Worm (Caenorhabditis elegans) whole organism, late embryonic: ENCODE measurements around the gene zipt-7.1.

Source experiments
- K02D7.2 ChIP-seq: sonication (generic microtip); optimal IDR thresholded peaks from 2 replicates; lab custom pipeline; 2017; ENCODE audit warnings: mild to moderate bottlenecking, missing genetic modification characterization, missing compliant biosample characterization
- K09A11.1 ChIP-seq: sonication (generic microtip); optimal IDR thresholded peaks from 2 replicates; lab custom pipeline; 2017; ENCODE audit warnings: antibody characterized with exemption, mild to moderate bottlenecking, missing genetic modification characterization, missing compliant biosample characterization; ENCODE audit not compliant: insufficient read depth
- T23F11.4 ChIP-seq: fragments of 200-800 bp; sonication (Bioruptor generic); optimal IDR thresholded peaks from 2 replicates; lab custom pipeline; 2018; ENCODE audit warnings: mild to moderate bottlenecking, missing genetic modification characterization, missing compliant biosample characterization
- ahr-1 ChIP-seq: sonication (generic microtip); optimal IDR thresholded peaks from 2 replicates; lab custom pipeline; 2016; ENCODE audit warnings: missing genetic modification characterization, missing compliant biosample characterization
- ceh-14 ChIP-seq: sonication (generic microtip); optimal IDR thresholded peaks from 2 replicates; lab custom pipeline; 2016; ENCODE audit warnings: missing genotype, missing genetic modification characterization, missing compliant biosample characterization
- ceh-19 ChIP-seq: fragments of 200-800 bp; sonication (Bioruptor generic); optimal IDR thresholded peaks from 2 replicates; lab custom pipeline; 2018; ENCODE audit warnings: mild to moderate bottlenecking, missing genetic modification characterization, missing compliant biosample characterization
- ceh-2 ChIP-seq: sonication (generic microtip); optimal IDR thresholded peaks from 2 replicates; lab custom pipeline; 2016; ENCODE audit warnings: missing genotype, missing genetic modification characterization, missing compliant biosample characterization
- ceh-30 ChIP-seq: fragments of 150-350 bp; optimal IDR thresholded peaks from 2 replicates; lab custom pipeline; 2014; ENCODE audit warnings: missing biosample characterization, missing genetic modification characterization
- ceh-31 ChIP-seq: sonication (generic microtip); optimal IDR thresholded peaks from 2 replicates; lab custom pipeline; 2016; ENCODE audit warnings: missing genetic modification characterization, missing compliant biosample characterization
- ceh-48 ChIP-seq: sonication (generic microtip); optimal IDR thresholded peaks from 2 replicates; lab custom pipeline; 2016; ENCODE audit warnings: missing genetic modification characterization, inconsistent platforms, missing compliant biosample characterization
- dmd-4 ChIP-seq: sonication (generic microtip); optimal IDR thresholded peaks from 2 replicates; lab custom pipeline; 2016; ENCODE audit warnings: borderline replicate concordance, missing genetic modification characterization, missing compliant biosample characterization
- dve-1 ChIP-seq: sonication (generic microtip); optimal IDR thresholded peaks from 2 replicates; lab custom pipeline; 2017; ENCODE audit warnings: antibody characterized with exemption, mild to moderate bottlenecking, missing genetic modification characterization, missing compliant biosample characterization
- elt-2 ChIP-seq: sonication (generic microtip); optimal IDR thresholded peaks from 2 replicates; lab custom pipeline; 2016; ENCODE audit warnings: missing genetic modification reagents, missing genetic modification characterization, missing compliant biosample characterization
- ets-4 ChIP-seq: sonication (generic microtip); optimal IDR thresholded peaks from 2 replicates; lab custom pipeline; 2016; ENCODE audit warnings: missing genetic modification characterization, missing compliant biosample characterization
- hlh-13 ChIP-seq: fragments of 200-800 bp; sonication (Bioruptor generic); optimal IDR thresholded peaks from 2 replicates; lab custom pipeline; 2018; ENCODE audit warnings: mild to moderate bottlenecking, missing genetic modification characterization, missing compliant biosample characterization
- hlh-30 ChIP-seq: sonication (generic microtip); optimal IDR thresholded peaks from 2 replicates; lab custom pipeline; 2017; ENCODE audit warnings: antibody characterized with exemption, missing genetic modification characterization, missing compliant biosample characterization; ENCODE audit not compliant: insufficient read depth
- hlh-6 ChIP-seq: sonication (generic microtip); optimal IDR thresholded peaks from 2 replicates; lab custom pipeline; 2016; ENCODE audit warnings: missing genotype, missing genetic modification characterization, missing compliant biosample characterization
- mec-3 ChIP-seq: sonication (generic microtip); optimal IDR thresholded peaks from 2 replicates; lab custom pipeline; 2016; ENCODE audit warnings: borderline replicate concordance, missing genetic modification characterization, missing compliant biosample characterization
- nfya-1 ChIP-seq: sonication (generic microtip); optimal IDR thresholded peaks from 2 replicates; lab custom pipeline; 2017; ENCODE audit warnings: missing genetic modification characterization, mild to moderate bottlenecking, missing compliant biosample characterization, antibody characterized with exemption, moderate library complexity
- nhr-232 ChIP-seq: sonication (generic microtip); optimal IDR thresholded peaks from 2 replicates; lab custom pipeline; 2016; ENCODE audit warnings: missing genetic modification characterization, missing compliant biosample characterization
- pag-3 ChIP-seq: sonication (generic microtip); optimal IDR thresholded peaks from 2 replicates; lab custom pipeline; 2016; ENCODE audit warnings: missing compliant biosample characterization, missing genetic modification characterization, borderline replicate concordance
- pax-1 ChIP-seq: fragments of 150-350 bp; optimal IDR thresholded peaks from 2 replicates; lab custom pipeline; 2014; ENCODE audit warnings: missing biosample characterization, missing genetic modification characterization
- pha-2 ChIP-seq: sonication (generic microtip); optimal IDR thresholded peaks from 2 replicates; lab custom pipeline; 2017; ENCODE audit warnings: mild to moderate bottlenecking, missing genetic modification characterization, missing compliant biosample characterization
- pqm-1 ChIP-seq: sonication (generic microtip); optimal IDR thresholded peaks from 2 replicates; lab custom pipeline; 2016; ENCODE audit warnings: missing genetic modification characterization, missing compliant biosample characterization
- rnt-1 ChIP-seq: sonication (generic microtip); optimal IDR thresholded peaks from 2 replicates; lab custom pipeline; 2016; ENCODE audit warnings: missing genetic modification characterization, missing compliant biosample characterization
- sdc-2 ChIP-seq: sonication (generic microtip); optimal IDR thresholded peaks from 2 replicates; lab custom pipeline; 2016; ENCODE audit warnings: missing genotype, missing genetic modification characterization, missing compliant biosample characterization
- sox-2 ChIP-seq: fragments of 200-800 bp; sonication (Bioruptor generic); IDR thresholded peaks from 2 replicates; pipeline ENCODE4 v1.3.6; 2022; ENCODE audit warnings: missing genetic modification reagents, missing genetic modification characterization, missing compliant biosample characterization
- sox-4 ChIP-seq: sonication (generic microtip); optimal IDR thresholded peaks from 2 replicates; lab custom pipeline; 2017; ENCODE audit warnings: mild to moderate bottlenecking, missing genetic modification characterization, inconsistent platforms, missing compliant biosample characterization
- syd-9 ChIP-seq: sonication (generic microtip); optimal IDR thresholded peaks from 2 replicates; lab custom pipeline; 2016; ENCODE audit warnings: mild to moderate bottlenecking, missing genetic modification characterization, moderate library complexity, missing compliant biosample characterization
- tbx-2 ChIP-seq: sonication (generic microtip); optimal IDR thresholded peaks from 2 replicates; lab custom pipeline; 2016; ENCODE audit warnings: missing genetic modification characterization, missing compliant biosample characterization
- unc-3 ChIP-seq, 2 experiments: fragments of 200-800 bp in 1 of 2; sonication (Bioruptor generic) in 1 of 2; sonication (generic microtip) in 1 of 2; conservative IDR thresholded peaks in 1 of 2; optimal IDR thresholded peaks in 1 of 2; 2 replicates each; pipeline versions ENCODE4 v1.3.6 to Lab custom; 2016 to 2022; ENCODE audit warnings: missing compliant biosample characterization in 2 of 2, missing genetic modification characterization in 2 of 2, missing genetic modification reagents in 1 of 2
- unc-42 ChIP-seq: sonication (generic microtip); optimal IDR thresholded peaks from 2 replicates; lab custom pipeline; 2016; ENCODE audit warnings: missing genotype, missing genetic modification characterization, missing compliant biosample characterization
- unc-86 ChIP-seq: sonication (generic microtip); optimal IDR thresholded peaks from 2 replicates; lab custom pipeline; 2016; ENCODE audit warnings: missing genetic modification characterization, missing compliant biosample characterization
- ztf-16 ChIP-seq: sonication (generic microtip); optimal IDR thresholded peaks from 2 replicates; lab custom pipeline; 2017; ENCODE audit warnings: missing genetic modification characterization, missing compliant biosample characterization

zipt-7.1 gene

ce11 chrIV:17265279-17265678 is 22.7 kb downstream of the zipt-7.1 start, which contains the start of gene str-187:
str-187 (plus strand) TSS chrIV:17265579.
- TF ChIP-seq ets-4 (no peak), ceh-19 (GFP tag; lab: Kevin White, UChicago) (no peak), mec-3 (tag; lab: Kevin White, UChicago) (no peak), unc-42 (no peak), pag-3 (tag; lab: Kevin White, UChicago) (no peak), pqm-1 (tag; lab: Kevin White, UChicago) (no peak), nfya-1 (tag; lab: Kevin White, UChicago) (no peak), syd-9 (tag; lab: Kevin White, UChicago) (no peak), K02D7.2 (tag; lab: Kevin White, UChicago) (no peak), pha-2 (tag; lab: Kevin White, UChicago) (no peak), ahr-1 (tag; lab: Kevin White, UChicago) (no peak), ceh-2 (tag; lab: Kevin White, UChicago) (no peak), hlh-13 (GFP tag; lab: Kevin White, UChicago) (no peak), ztf-16 (no peak), sox-4 (no peak), elt-2 (tag; lab: Kevin White, UChicago) (no peak), nhr-232 (no peak)

DNA sequence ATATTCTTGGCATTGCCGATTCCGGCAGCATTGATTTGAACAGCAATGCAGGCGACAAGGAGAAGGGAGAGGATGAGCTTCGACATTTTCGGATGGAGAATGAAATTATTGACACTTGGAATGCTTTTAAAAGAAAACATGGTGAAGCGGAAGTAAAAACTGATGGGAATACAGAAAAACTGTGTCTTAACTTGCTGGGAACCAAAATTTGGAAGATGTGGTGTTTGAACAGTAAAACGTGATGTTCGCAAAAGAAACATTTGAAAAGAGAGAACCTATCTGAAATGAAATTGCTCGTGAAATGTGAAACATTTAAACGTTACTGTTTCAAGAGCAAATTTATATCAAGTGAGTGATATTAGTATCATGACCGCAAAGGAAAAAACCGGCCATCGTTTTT is 23.2 kb downstream of the zipt-7.1 start, which contains the start of gene F26D10.13:
Gene F26D10.13 (minus strand): TSS at position 101 of the 400 bp plus-strand sequence.
- TF ChIP-seq T23F11.4 (GFP tag; lab: Kevin White, UChicago) = no peak
- TF ChIP-seq elt-2 (tag; lab: Kevin White, UChicago) = no peak
- no peak for TF ChIP-seq ceh-14 (tag; lab: Kevin White, UChicago)
- TF ChIP-seq sox-2 (GFP tag; lab: Robert Waterston, UW) = no peak
- no peak for TF ChIP-seq tbx-2 (tag; lab: Kevin White, UChicago)
- no peak for TF ChIP-seq unc-86 (tag; lab: Kevin White, UChicago)
- no peak for TF ChIP-seq ceh-31 (tag; lab: Kevin White, UChicago)
- TF ChIP-seq hlh-30 (tag; lab: Kevin White, UChicago) = no peak
- TF ChIP-seq, all 69 proteins: peak for 0

DNA sequence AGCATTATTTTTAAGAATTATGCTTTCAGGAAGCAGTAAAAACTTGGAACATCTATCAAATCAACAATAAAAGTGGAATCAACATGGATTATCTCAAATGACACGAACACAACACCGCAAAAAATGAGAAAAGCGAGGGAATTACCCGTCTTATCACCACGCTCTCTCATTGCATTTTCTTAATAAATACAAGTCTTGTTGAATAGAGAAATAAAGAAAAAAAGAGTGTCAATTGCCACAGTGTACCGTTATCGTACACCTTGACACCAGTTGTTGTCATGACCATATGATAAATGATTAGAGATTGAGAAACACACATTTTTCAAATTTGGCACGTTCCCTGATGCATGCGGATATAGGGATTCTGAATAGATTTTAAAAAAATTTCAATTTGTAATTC is 24.2 kb downstream of the zipt-7.1 start:
- TF ChIP-seq elt-2 (tag; lab: Kevin White, UChicago) (peak; percentile 83), mec-3 (tag; lab: Kevin White, UChicago) (no peak)

ce11 chrIV:17262385-17262784 is 25.6 kb downstream of the zipt-7.1 start, which contains the start of gene ZK550.6:
ZK550.6 (minus strand) TSS chrIV:17262485.
- TF ChIP-seq unc-86 (tag; lab: Kevin White, UChicago) = no peak
- no peak for TF ChIP-seq rnt-1 (tag; lab: Kevin White, UChicago)
- no peak for TF ChIP-seq dmd-4 (tag; lab: Kevin White, UChicago)
- TF ChIP-seq ahr-1 (tag; lab: Kevin White, UChicago) = no peak

- TF ChIP-seq hlh-6 (tag; lab: Kevin White, UChicago) (no peak), T23F11.4 (GFP tag; lab: Kevin White, UChicago) (no peak), dve-1 (no peak), unc-3 (GFP tag; conservative IDR thresholded peaks at IDR 0.05; lab: Robert Waterston, UW) (no peak), unc-3 (tag; optimal IDR thresholded peaks at IDR 0.05; lab: Kevin White, UChicago) (no peak), ceh-48 (no peak), K09A11.1 (no peak), ahr-1 (tag; lab: Kevin White, UChicago) (no peak), rnt-1 (tag; lab: Kevin White, UChicago) (no peak), pax-1 (tag; lab: Kevin White, UChicago) (no peak), pag-3 (tag; lab: Kevin White, UChicago) (no peak), ceh-30 (no peak), sdc-2 (tag; lab: Kevin White, UChicago) (no peak)
Observed at ce11 chrIV:17259310-17259709, 28.6 kb downstream of the zipt-7.1 start, which contains the start of gene phyh-1. phyh-1 (minus strand) TSS chrIV:17259410.
